Fruit fly (Drosophila melanogaster) whole organism, embryonic: ENCODE results near the gene CG3071.
A peak's percentile ranks its signal among the peaks of the same experiment; 100 is the strongest.

Experiments used
- CG10366 ChIP-seq: fragments of 200-800 bp; sonication (Bioruptor generic); IDR thresholded peaks from 2 replicates; pipeline ENCODE4 v1.3.6; 2022; ENCODE audit warnings: missing biosample characterization, missing genetic modification characterization
- CG11695 ChIP-seq: fragments of 200-800 bp; sonication (Bioruptor generic); IDR thresholded peaks from 3 replicates; pipeline ENCODE4 v1.3.6; 2022; ENCODE audit warnings: missing biosample characterization, missing genetic modification characterization
- CG12236 ChIP-seq: fragments of 200-800 bp; sonication (Bioruptor generic); optimal IDR thresholded peaks from 2 replicates; lab custom pipeline; 2016; ENCODE audit warnings: missing biosample characterization, missing genetic modification characterization
- CG1233 ChIP-seq: fragments of 200-800 bp; sonication (Bioruptor generic); optimal IDR thresholded peaks from 4 replicates; lab custom pipeline; 2018; ENCODE audit warnings: missing biosample characterization, mild to moderate bottlenecking, missing genetic modification characterization
- CG12391 ChIP-seq: fragments of 200-800 bp; sonication (Bioruptor generic); optimal IDR thresholded peaks from 3 replicates; lab custom pipeline; 2018; ENCODE audit warnings: missing biosample characterization, mild to moderate bottlenecking, missing genetic modification characterization, moderate library complexity
- CG12769 ChIP-seq: fragments of 200-800 bp; sonication (Bioruptor generic); optimal IDR thresholded peaks from 2 replicates; lab custom pipeline; 2019; ENCODE audit warnings: missing biosample characterization, mild to moderate bottlenecking, missing genetic modification characterization, moderate library complexity
- CG13624 ChIP-seq: fragments of 200-800 bp; sonication (Bioruptor generic); optimal IDR thresholded peaks from 2 replicates; lab custom pipeline; 2016; ENCODE audit warnings: missing biosample characterization, missing genetic modification characterization
- CG1647 ChIP-seq: fragments of 200-800 bp; sonication (Bioruptor generic); optimal IDR thresholded peaks from 3 replicates; lab custom pipeline; 2016; ENCODE audit warnings: missing biosample characterization, missing genetic modification characterization
- CG32767 ChIP-seq: fragments of 200-800 bp; sonication (Bioruptor generic); IDR thresholded peaks from 2 replicates; pipeline ENCODE4 v1.3.6; 2022; ENCODE audit warnings: missing biosample characterization, missing genetic modification characterization
- CG33213 ChIP-seq: fragments of 200-800 bp; sonication (Bioruptor generic); optimal IDR thresholded peaks from 3 replicates; lab custom pipeline; 2016; ENCODE audit warnings: missing biosample characterization, missing genetic modification characterization
- CG6654 ChIP-seq: fragments of 200-800 bp; sonication (Bioruptor generic); optimal IDR thresholded peaks from 2 replicates; lab custom pipeline; 2017; ENCODE audit warnings: missing biosample characterization, mild to moderate bottlenecking, missing genetic modification characterization
- CG7839 ChIP-seq: fragments of 200-800 bp; sonication (Bioruptor generic); optimal IDR thresholded peaks from 3 replicates; lab custom pipeline; 2018; ENCODE audit warnings: missing biosample characterization, mild to moderate bottlenecking, missing genetic modification characterization, moderate library complexity
- CG8359 ChIP-seq: fragments of 200-800 bp; sonication (Bioruptor generic); optimal IDR thresholded peaks from 2 replicates; lab custom pipeline; 2017; ENCODE audit warnings: missing biosample characterization, mild to moderate bottlenecking, missing genetic modification characterization, borderline replicate concordance
- CHES-1-like ChIP-seq: fragments of 200-800 bp; sonication (Bioruptor generic); optimal IDR thresholded peaks from 2 replicates; lab custom pipeline; 2016; ENCODE audit warnings: missing biosample characterization, missing genetic modification characterization
- CoRest ChIP-seq: fragments of 200-800 bp; sonication (Bioruptor generic); optimal IDR thresholded peaks from 3 replicates; lab custom pipeline; 2018; ENCODE audit warnings: missing biosample characterization, mild to moderate bottlenecking, missing genetic modification characterization, moderate library complexity
- Dad ChIP-seq: fragments of 200-800 bp; sonication (Bioruptor generic); optimal IDR thresholded peaks from 3 replicates; lab custom pipeline; 2016; ENCODE audit warnings: missing biosample characterization, missing genetic modification characterization
- E2f2 ChIP-seq: fragments of 200-800 bp; sonication (Bioruptor generic); IDR thresholded peaks from 2 replicates; pipeline ENCODE4 v1.3.6; 2022; ENCODE audit warnings: missing biosample characterization, missing genetic modification characterization
- HHEX ChIP-seq: fragments of 200-800 bp; sonication (Bioruptor generic); optimal IDR thresholded peaks from 3 replicates; lab custom pipeline; 2017; ENCODE audit warnings: missing biosample characterization, mild to moderate bottlenecking, missing genetic modification characterization, missing genetic modification reagents
- HmgD ChIP-seq: fragments of 200-800 bp; sonication (Bioruptor generic); optimal IDR thresholded peaks from 3 replicates; lab custom pipeline; 2016; ENCODE audit warnings: missing biosample characterization, missing genetic modification characterization
- NFAT ChIP-seq: fragments of 200-800 bp; sonication (Bioruptor generic); IDR thresholded peaks from 2 replicates; pipeline ENCODE4 v1.3.6; 2022; ENCODE audit warnings: missing biosample characterization, missing genetic modification characterization
- Ptx1 ChIP-seq: fragments of 200-800 bp; sonication (Bioruptor generic); IDR thresholded peaks from 2 replicates; pipeline ENCODE4 v1.3.6; 2022; ENCODE audit warnings: missing biosample characterization, missing genetic modification characterization
- Scr ChIP-seq: fragments of 200-800 bp; sonication (Bioruptor generic); IDR thresholded peaks from 2 replicates; pipeline ENCODE4 v1.3.6; 2022; ENCODE audit warnings: missing biosample characterization, missing genetic modification characterization; ENCODE audit not compliant: partially characterized antibody
- Sox102F ChIP-seq: fragments of 200-800 bp; sonication (Bioruptor generic); optimal IDR thresholded peaks from 2 replicates; lab custom pipeline; 2018; ENCODE audit warnings: missing biosample characterization, mild to moderate bottlenecking, missing genetic modification characterization, moderate library complexity
- ase ChIP-seq: fragments of 200-800 bp; sonication (Bioruptor generic); IDR thresholded peaks from 3 replicates; pipeline ENCODE4 v1.3.6; 2022; ENCODE audit warnings: missing biosample characterization, missing genetic modification characterization
- bab2 ChIP-seq: fragments of 200-800 bp; sonication (Bioruptor generic); optimal IDR thresholded peaks from 2 replicates; lab custom pipeline; 2016; ENCODE audit warnings: missing biosample characterization, missing genetic modification characterization
- cas ChIP-seq: fragments of 200-800 bp; sonication (Bioruptor generic); IDR thresholded peaks from 2 replicates; pipeline ENCODE4 v1.3.6; 2022; ENCODE audit warnings: missing biosample characterization, missing genetic modification characterization
- cato ChIP-seq: fragments of 200-800 bp; sonication (Bioruptor generic); optimal IDR thresholded peaks from 2 replicates; lab custom pipeline; 2016; ENCODE audit warnings: missing biosample characterization, missing genetic modification characterization, borderline replicate concordance
- chif ChIP-seq, 2 experiments: fragments of 200-800 bp; sonication (Bioruptor generic); optimal IDR thresholded peaks; 3 replicates each; lab custom pipeline; 2016; ENCODE audit warnings: missing biosample characterization in 2 of 2, missing genetic modification characterization in 2 of 2
- corto ChIP-seq: fragments of 200-800 bp; sonication (Bioruptor generic); optimal IDR thresholded peaks from 2 replicates; lab custom pipeline; 2016; ENCODE audit warnings: missing biosample characterization, mild to moderate bottlenecking, missing genetic modification characterization, moderate library complexity
- dati ChIP-seq: fragments of 200-800 bp; sonication (Bioruptor generic); IDR thresholded peaks from 2 replicates; pipeline ENCODE4 v1.3.6; 2022; ENCODE audit warnings: missing biosample characterization, missing genetic modification characterization
- dmrt99B ChIP-seq: fragments of 200-800 bp; sonication (Bioruptor generic); optimal IDR thresholded peaks from 2 replicates; lab custom pipeline; 2018; ENCODE audit warnings: missing biosample characterization, mild to moderate bottlenecking, missing genetic modification characterization, moderate library complexity
- fu2 ChIP-seq: fragments of 200-800 bp; sonication (Bioruptor generic); optimal IDR thresholded peaks from 2 replicates; lab custom pipeline; 2016; ENCODE audit warnings: missing biosample characterization, missing genetic modification characterization
- gcm2 ChIP-seq: fragments of 200-800 bp; sonication (Bioruptor generic); optimal IDR thresholded peaks from 2 replicates; lab custom pipeline; 2016; ENCODE audit warnings: missing biosample characterization, missing genetic modification characterization
- gsb ChIP-seq: fragments of 200-800 bp; sonication (Bioruptor generic); IDR thresholded peaks from 2 replicates; pipeline ENCODE4 v1.3.6; 2022; ENCODE audit warnings: missing biosample characterization, missing genetic modification characterization
- hb ChIP-seq: fragments of 200-800 bp; sonication (Bioruptor generic); IDR thresholded peaks from 3 replicates; pipeline ENCODE4 v1.3.6; 2022; ENCODE audit warnings: missing biosample characterization, missing genetic modification characterization; ENCODE audit not compliant: partially characterized antibody
- hkb ChIP-seq, 2 experiments: fragments of 200-800 bp in 1 of 2; fragments of >200 bp in 1 of 2; sonication (Bioruptor generic) in 1 of 2; IDR thresholded peaks in 1 of 2; optimal IDR thresholded peaks in 1 of 2; 2 replicates each; pipeline versions ENCODE4 v1.3.6 to Lab custom; 2017 to 2022; ENCODE audit warnings: missing biosample characterization in 1 of 2, missing genetic modification characterization in 1 of 2
- kay ChIP-seq: fragments of 200-800 bp; sonication (Bioruptor generic); optimal IDR thresholded peaks from 2 replicates; lab custom pipeline; 2016; ENCODE audit warnings: missing biosample characterization, missing genetic modification characterization
- nau ChIP-seq: fragments of 200-800 bp; sonication (Bioruptor generic); optimal IDR thresholded peaks from 3 replicates; lab custom pipeline; 2017; ENCODE audit warnings: missing biosample characterization, mild to moderate bottlenecking, missing genetic modification characterization, missing genetic modification reagents
- nom ChIP-seq: fragments of 200-800 bp; sonication (Bioruptor generic); optimal IDR thresholded peaks from 2 replicates; lab custom pipeline; 2017; ENCODE audit warnings: missing biosample characterization, missing genetic modification characterization, mild to moderate bottlenecking, moderate library complexity, missing genetic modification reagents
- pho ChIP-seq: fragments of 200-800 bp; sonication (Bioruptor generic); optimal IDR thresholded peaks from 2 replicates; lab custom pipeline; 2016; ENCODE audit warnings: missing biosample characterization, missing genetic modification characterization
- prd ChIP-seq, 3 experiments: fragments of >200 bp in 2 of 3; fragments of 200-800 bp in 1 of 3; sonication (Bioruptor generic) in 1 of 3; optimal IDR thresholded peaks in 2 of 3; IDR thresholded peaks in 1 of 3; 2 replicates in 2 of 3; 3 replicates in 1 of 3; pipeline versions ENCODE4 v1.3.6 to Lab custom; 2017 to 2022; ENCODE audit warnings: missing biosample characterization in 1 of 3, missing genetic modification characterization in 1 of 3
- pum ChIP-seq: fragments of 200-800 bp; sonication (Bioruptor generic); optimal IDR thresholded peaks from 2 replicates; lab custom pipeline; 2016; ENCODE audit warnings: missing biosample characterization, missing genetic modification characterization
- run ChIP-seq: fragments of 200-800 bp; sonication (Bioruptor generic); optimal IDR thresholded peaks from 3 replicates; lab custom pipeline; 2018; ENCODE audit warnings: missing biosample characterization, mild to moderate bottlenecking, missing genetic modification characterization
- slp2 ChIP-seq: fragments of 200-800 bp; sonication (Bioruptor generic); optimal IDR thresholded peaks from 2 replicates; lab custom pipeline; 2016; ENCODE audit warnings: missing biosample characterization, missing genetic modification characterization
- ssp ChIP-seq: fragments of 200-800 bp; sonication (Bioruptor generic); IDR thresholded peaks from 2 replicates; pipeline ENCODE4 v1.3.6; 2022; ENCODE audit warnings: missing biosample characterization, missing genetic modification characterization
- tin ChIP-seq: fragments of 200-800 bp; sonication (Bioruptor generic); optimal IDR thresholded peaks from 3 replicates; lab custom pipeline; 2016; ENCODE audit warnings: missing biosample characterization, missing genetic modification characterization
- wor ChIP-seq: fragments of 200-800 bp; sonication (Bioruptor generic); IDR thresholded peaks from 2 replicates; pipeline ENCODE4 v1.3.6; 2022; ENCODE audit warnings: missing biosample characterization, missing genetic modification characterization
- zf30C ChIP-seq: fragments of 200-800 bp; sonication (Bioruptor generic); optimal IDR thresholded peaks from 3 replicates; lab custom pipeline; 2018; ENCODE audit warnings: missing biosample characterization, mild to moderate bottlenecking, missing genetic modification characterization
- zfh2 ChIP-seq: fragments of 200-800 bp; sonication (Bioruptor generic); optimal IDR thresholded peaks from 2 replicates; lab custom pipeline; 2016; ENCODE audit warnings: missing biosample characterization, missing genetic modification characterization

Gene CG3071

dm6 chrX:2306307-2306706 lies 43.7 kb downstream of the CG3071 start (continued):
- TF ChIP-seq Scr, result no peak
- peak; percentile 32; the same call in 1 of the 2 replicates for TF ChIP-seq E2f2 (GFP tag; lab: Robert Waterston, UW)
- peak; percentile 15 for TF ChIP-seq CG1647 (GFP tag; lab: Kevin White, UChicago)
- peak; percentile 68 for TF ChIP-seq CG32767 (GFP tag; lab: Robert Waterston, UW)
- no peak for TF ChIP-seq zf30C (GFP tag; lab: Kevin White, UChicago)
- TF ChIP-seq run, result peak; percentile 21
- peak; percentile 39 for TF ChIP-seq bab2 (GFP tag; lab: Kevin White, UChicago)
- TF ChIP-seq pum (GFP tag; lab: Kevin White, UChicago), result peak; percentile 23
- TF ChIP-seq kay (GFP tag; lab: Kevin White, UChicago), result peak; percentile 34
- peak; percentile 23 for TF ChIP-seq tin (GFP tag; lab: Kevin White, UChicago)
- 0 out of 2 replicates have a peak, but pooled peaks have one; percentile 51 for TF ChIP-seq dati
- peak; percentile 64 for TF ChIP-seq HHEX (GFP tag; lab: Kevin White, UChicago)
- TF ChIP-seq fu2 (GFP tag; lab: Kevin White, UChicago), result peak; percentile 22
- TF ChIP-seq Ptx1 (GFP tag; lab: Robert Waterston, UW), result peak; percentile 79
- TF ChIP-seq cas (GFP tag; lab: Robert Waterston, UW), result no peak
- TF ChIP-seq ssp (GFP tag; lab: Robert Waterston, UW), result peak; percentile 18; the same call in 1 of the 2 replicates
- peak; percentile 43 for TF ChIP-seq CHES-1-like
- TF ChIP-seq cato (GFP tag; lab: Kevin White, UChicago), result no peak
- TF ChIP-seq dmrt99B (tag; lab: Kevin White, UChicago), result peak; percentile 88
- peak; percentile 17 for TF ChIP-seq CG12236 (GFP tag; lab: Kevin White, UChicago)
- TF ChIP-seq CG1233 (GFP tag; lab: Kevin White, UChicago), result peak; percentile 46
- peak; percentile 12 for TF ChIP-seq CG13624 (GFP tag; lab: Kevin White, UChicago)
- TF ChIP-seq zfh2, result peak; percentile 2
- TF ChIP-seq hb (GFP tag; lab: Robert Waterston, UW), result no peak
- TF ChIP-seq ase, result peak; percentile 53; the same call in 2 of the 3 replicates
- peak; percentile 18 for TF ChIP-seq corto
- no peak for TF ChIP-seq HmgD (GFP tag; lab: Kevin White, UChicago)
- peak; percentile 73 for TF ChIP-seq CG12769 (tag; lab: Kevin White, UChicago)
- TF ChIP-seq CG8359, result peak; percentile 2
- TF ChIP-seq pho, result peak; percentile 35
- TF ChIP-seq Sox102F (GFP tag; lab: Kevin White, UChicago), result peak; percentile 76
- no peak for TF ChIP-seq NFAT (GFP tag; lab: Robert Waterston, UW)
- TF ChIP-seq prd (optimal IDR thresholded peaks at IDR 0.05; lab: Kevin White, UChicago), result no peak
- peak; percentile 72; the same call in 2 of the 3 replicates for TF ChIP-seq prd (GFP tag; IDR thresholded peaks at IDR 0.05; lab: Robert Waterston, UW)
- peak; percentile 22 to 40 for TF ChIP-seq chif (GFP tag; optimal IDR thresholded peaks at IDR 0.05; lab: Kevin White, UChicago)
- TF ChIP-seq nau, result peak; percentile 73
- peak; percentile 12 for TF ChIP-seq gcm2 (GFP tag; lab: Kevin White, UChicago)
- peak; percentile 72 for TF ChIP-seq CG7839
- peak; percentile 7 for TF ChIP-seq CG33213 (GFP tag; lab: Kevin White, UChicago)
- peak; percentile 22; the same call in 1 of the 2 replicates for TF ChIP-seq wor (GFP tag; lab: Robert Waterston, UW)
- TF ChIP-seq CG6654 (GFP tag; lab: Kevin White, UChicago), result peak; percentile 3
- TF ChIP-seq CoRest (tag; lab: Kevin White, UChicago), result peak; percentile 60
- TF ChIP-seq hkb (optimal IDR thresholded peaks at IDR 0.05; lab: Kevin White, UChicago), result no peak
- TF ChIP-seq hkb (GFP tag; IDR thresholded peaks at IDR 0.05; lab: Robert Waterston, UW), result peak; percentile 71
- peak; percentile 17 for TF ChIP-seq Dad (GFP tag; lab: Kevin White, UChicago)
- TF ChIP-seq CG12391 (tag; lab: Kevin White, UChicago), result peak; percentile 49
- peak; percentile 81 for TF ChIP-seq CG11695
- peak; percentile 43; the same call in 1 of the 2 replicates for TF ChIP-seq gsb (GFP tag; lab: Robert Waterston, UW)
- peak; percentile 36; the same call in 1 of the 2 replicates for TF ChIP-seq CG10366 (GFP tag; lab: Robert Waterston, UW)
- TF ChIP-seq slp2 (GFP tag; lab: Kevin White, UChicago), result peak; percentile 18
- TF ChIP-seq nom, result peak; percentile 16
